4 worm cellular contexts compared by ENCODE assay signal in genomic region chrX:11798057-11798555, ce11.
TF ChIP-seq lines count a peak whose summit lies in the region.

Gene rsd-3, plus strand, starts transcription at chrX:11798505.

TF ChIP-seq in whole organism, L2 larva, 48 proteins besides CTCF, POLR2A, EP300 and RAD21 (continues in another document):
- TF ChIP-seq fos-1 (tag; optimal IDR thresholded peaks at IDR 0.05; lab: Kevin White, UChicago), result peak; percentile 50
- TF ChIP-seq peb-1 (tag; optimal IDR thresholded peaks at IDR 0.05; lab: Kevin White, UChicago), result peak; percentile 84
- no peak for TF ChIP-seq lin-11 (tag; optimal IDR thresholded peaks at IDR 0.05; lab: Kevin White, UChicago)
- peak; percentile 21 for TF ChIP-seq egl-27 (tag; optimal IDR thresholded peaks at IDR 0.05; lab: Kevin White, UChicago)
- TF ChIP-seq mbf-1 (tag; optimal IDR thresholded peaks at IDR 0.05; lab: Kevin White, UChicago), result no peak
- TF ChIP-seq sma-9 (GFP tag; optimal IDR thresholded peaks at IDR 0.05; lab: Kevin White, UChicago), result peak; percentile 63
- no peak for TF ChIP-seq sma-9 (tag; optimal IDR thresholded peaks at IDR 0.05; lab: Kevin White, UChicago)
- peak; percentile 47 for TF ChIP-seq unc-55 (GFP tag; optimal IDR thresholded peaks at IDR 0.05; lab: Kevin White, UChicago)
- TF ChIP-seq blmp-1 (tag; optimal IDR thresholded peaks at IDR 0.05; lab: Kevin White, UChicago; ENCODE audit: insufficient read depth), result no peak
- peak; percentile 22 for TF ChIP-seq sem-4 (tag; optimal IDR thresholded peaks at IDR 0.05; lab: Kevin White, UChicago)
- TF ChIP-seq nhr-21 (tag; optimal IDR thresholded peaks at IDR 0.05; lab: Kevin White, UChicago), result peak; percentile 8
- peak; percentile 4 for TF ChIP-seq Y55F3AM.14 (GFP tag; optimal IDR thresholded peaks at IDR 0.05; lab: Kevin White, UChicago)
- no peak for TF ChIP-seq nhr-12 (tag; optimal IDR thresholded peaks at IDR 0.05; lab: Kevin White, UChicago)
- no peak for TF ChIP-seq ztf-11 (tag; optimal IDR thresholded peaks at IDR 0.05; lab: Kevin White, UChicago)
- TF ChIP-seq snpc-4 (tag; optimal IDR thresholded peaks at IDR 0.05; lab: Kevin White, UChicago), result no peak
- TF ChIP-seq F13H6.1 (tag; optimal IDR thresholded peaks at IDR 0.05; lab: Kevin White, UChicago), result peak; percentile 83
- TF ChIP-seq gmeb-1 (tag; optimal IDR thresholded peaks at IDR 0.05; lab: Kevin White, UChicago), result peak; percentile 3
- TF ChIP-seq nhr-23 (tag; optimal IDR thresholded peaks at IDR 0.05; lab: Kevin White, UChicago), result no peak
- TF ChIP-seq sma-3 (GFP tag; optimal IDR thresholded peaks at IDR 0.05; lab: Kevin White, UChicago), result peak; percentile 47
- peak; percentile 31 for TF ChIP-seq nhr-25 (tag; optimal IDR thresholded peaks at IDR 0.05; lab: Kevin White, UChicago)
- peak; percentile 44 for TF ChIP-seq C34F6.9 (tag; optimal IDR thresholded peaks at IDR 0.05; lab: Kevin White, UChicago)
- TF ChIP-seq ZK546.5 (tag; optimal IDR thresholded peaks at IDR 0.05; lab: Kevin White, UChicago), result no peak
- peak; percentile 34 for TF ChIP-seq mab-5 (tag; optimal IDR thresholded peaks at IDR 0.05; lab: Kevin White, UChicago)

TF ChIP-seq in whole organism, L4 larva, 104 proteins besides CTCF, POLR2A, EP300 and RAD21 (continues in another document):
- TF ChIP-seq ztf-7 (tag; optimal IDR thresholded peaks at IDR 0.05; lab: Kevin White, UChicago) (peak; percentile 43), dpl-1 (GFP tag; optimal IDR thresholded peaks at IDR 0.05; lab: Kevin White, UChicago) (peak; percentile 20), snpc-1.2 (GFP tag; IDR thresholded peaks at IDR 0.05; lab: Robert Waterston, UW) (no peak), daf-16 (GFP tag; optimal IDR thresholded peaks at IDR 0.05; lab: Kevin White, UChicago) (no peak), daf-16 (tag; optimal IDR thresholded peaks at IDR 0.05; lab: Kevin White, UChicago) (peak; percentile 45), unc-62 (GFP tag; optimal IDR thresholded peaks at IDR 0.05 in 1 of 2; lab: Kevin White, UChicago) (peak in 1 of 2 experiments; percentile 87), unc-62 (tag; optimal IDR thresholded peaks at IDR 0.05; lab: Kevin White, UChicago) (no peak), nhr-237 (tag; optimal IDR thresholded peaks at IDR 0.05; lab: Kevin White, UChicago) (no peak), ctbp-1 (GFP tag; IDR thresholded peaks at IDR 0.05; lab: Robert Waterston, UW) (peak; percentile 52; the same call in 1 of the 2 replicates), hif-1 (tag; optimal IDR thresholded peaks at IDR 0.05; lab: Kevin White, UChicago) (peak in 1 of 2 experiments; percentile 29), nhr-6 (tag; optimal IDR thresholded peaks at IDR 0.05; lab: Kevin White, UChicago) (peak; percentile 56), egl-27 (tag; optimal IDR thresholded peaks at IDR 0.05; lab: Kevin White, UChicago) (no peak), dmd-6 (GFP tag; IDR thresholded peaks at IDR 0.05; lab: Robert Waterston, UW) (peak; percentile 50), F44E2.7 (GFP tag; IDR thresholded peaks at IDR 0.05; lab: Robert Waterston, UW) (no peak), gei-8 (GFP tag; optimal IDR thresholded peaks at IDR 0.05; lab: Kevin White, UChicago) (no peak), mep-1 (tag; optimal IDR thresholded peaks at IDR 0.05; lab: Kevin White, UChicago) (peak; percentile 82), Y5F2A.4 (GFP tag; optimal IDR thresholded peaks at IDR 0.05; lab: Kevin White, UChicago) (no peak), aha-1 (tag; lab: Kevin White, UChicago) (peak; percentile 95), spr-3 (GFP tag; optimal IDR thresholded peaks at IDR 0.05; lab: Kevin White, UChicago) (no peak), dve-1 (tag; optimal IDR thresholded peaks at IDR 0.05; lab: Kevin White, UChicago; ENCODE audit: insufficient read depth) (peak; percentile 81), ceh-44 (GFP tag; IDR thresholded peaks at IDR 0.05; lab: Robert Waterston, UW) (no peak), snpc-4 (tag; optimal IDR thresholded peaks at IDR 0.05; lab: Kevin White, UChicago) (no peak), hmg-1.1 (GFP tag; IDR thresholded peaks at IDR 0.05; lab: Robert Waterston, UW) (peak; percentile 67), nhr-48 (tag; optimal IDR thresholded peaks at IDR 0.05; lab: Kevin White, UChicago) (peak; percentile 27), ceh-62 (tag; optimal IDR thresholded peaks at IDR 0.05; lab: Kevin White, UChicago) (no peak)

TF ChIP-seq in whole organism, late embryonic, 69 proteins besides CTCF, POLR2A, EP300 and RAD21:
- TF ChIP-seq tbx-2 (tag; optimal IDR thresholded peaks at IDR 0.05; lab: Kevin White, UChicago), result peak; percentile 83
- TF ChIP-seq F13H6.1 (tag; optimal IDR thresholded peaks at IDR 0.05; lab: Kevin White, UChicago), result peak; percentile 24
- no peak for TF ChIP-seq ztf-16 (tag; optimal IDR thresholded peaks at IDR 0.05; lab: Kevin White, UChicago)
- TF ChIP-seq ceh-2 (tag; optimal IDR thresholded peaks at IDR 0.05; lab: Kevin White, UChicago), result peak; percentile 44
- peak; percentile 77 for TF ChIP-seq ceh-31 (tag; optimal IDR thresholded peaks at IDR 0.05; lab: Kevin White, UChicago)
- TF ChIP-seq unc-55 (GFP tag; optimal IDR thresholded peaks at IDR 0.05; lab: Kevin White, UChicago), result peak; percentile 47
- peak; percentile 81 for TF ChIP-seq sdc-2 (tag; optimal IDR thresholded peaks at IDR 0.05; lab: Kevin White, UChicago)
- no peak for TF ChIP-seq ceh-14 (tag; optimal IDR thresholded peaks at IDR 0.05; lab: Kevin White, UChicago)
- peak; percentile 63 for TF ChIP-seq nfya-1 (tag; optimal IDR thresholded peaks at IDR 0.05; lab: Kevin White, UChicago)
- TF ChIP-seq unc-42 (tag; optimal IDR thresholded peaks at IDR 0.05; lab: Kevin White, UChicago), result peak; percentile 6
- TF ChIP-seq ceh-18 (tag; optimal IDR thresholded peaks at IDR 0.05; lab: Kevin White, UChicago), result peak; percentile 21
- no peak for TF ChIP-seq pag-3 (tag; optimal IDR thresholded peaks at IDR 0.05; lab: Kevin White, UChicago; ENCODE audit: borderline replicate concordance)
- peak; percentile 67 for TF ChIP-seq ceh-48 (tag; optimal IDR thresholded peaks at IDR 0.05; lab: Kevin White, UChicago)
- peak; percentile 62 for TF ChIP-seq ceh-34 (tag; optimal IDR thresholded peaks at IDR 0.05; lab: Kevin White, UChicago)
- peak; percentile 21 for TF ChIP-seq hlh-30 (tag; optimal IDR thresholded peaks at IDR 0.05; lab: Kevin White, UChicago; ENCODE audit: insufficient read depth)
- peak; percentile 28 for TF ChIP-seq pros-1 (tag; optimal IDR thresholded peaks at IDR 0.05; lab: Kevin White, UChicago)
- TF ChIP-seq K09A11.1 (tag; optimal IDR thresholded peaks at IDR 0.05; lab: Kevin White, UChicago; ENCODE audit: insufficient read depth), result no peak
- peak; percentile 26 for TF ChIP-seq elt-2 (tag; optimal IDR thresholded peaks at IDR 0.05; lab: Kevin White, UChicago)
TF ChIP-seq in whole organism, late embryonic: peak in this region for 14.

TF ChIP-seq in whole organism, mixed stage, embryonic, 35 proteins besides CTCF, POLR2A, EP300 and RAD21:
- TF ChIP-seq ceh-39 (tag; optimal IDR thresholded peaks at IDR 0.05; lab: Kevin White, UChicago), result peak; percentile 14
- TF ChIP-seq mep-1 (tag; optimal IDR thresholded peaks at IDR 0.05; lab: Kevin White, UChicago), result peak; percentile 18
- no peak for TF ChIP-seq nhr-76 (tag; optimal IDR thresholded peaks at IDR 0.05; lab: Kevin White, UChicago)
- TF ChIP-seq mls-2 (tag; optimal IDR thresholded peaks at IDR 0.05; lab: Kevin White, UChicago), result peak; percentile 54
- no peak for TF ChIP-seq nhr-12 (tag; optimal IDR thresholded peaks at IDR 0.05; lab: Kevin White, UChicago)
- TF ChIP-seq ces-1 (GFP tag; optimal IDR thresholded peaks at IDR 0.05; lab: Kevin White, UChicago), result no peak
- peak; percentile 51 for TF ChIP-seq bed-3 (GFP tag; optimal IDR thresholded peaks at IDR 0.05; lab: Kevin White, UChicago)
- TF ChIP-seq lsy-2 (tag; optimal IDR thresholded peaks at IDR 0.05; lab: Kevin White, UChicago), result no peak
- no peak for TF ChIP-seq elt-1 (tag; optimal IDR thresholded peaks at IDR 0.05; lab: Kevin White, UChicago; ENCODE audit: borderline replicate concordance, insufficient read depth)
- TF ChIP-seq ceh-83 (GFP tag; optimal IDR thresholded peaks at IDR 0.05; lab: Kevin White, UChicago), result no peak
- TF ChIP-seq unc-39 (tag; optimal IDR thresholded peaks at IDR 0.05; lab: Kevin White, UChicago), result no peak
- no peak for TF ChIP-seq zip-8 (tag; optimal IDR thresholded peaks at IDR 0.05; lab: Kevin White, UChicago)
- peak; percentile 44 for TF ChIP-seq unc-120 (tag; optimal IDR thresholded peaks at IDR 0.05; lab: Kevin White, UChicago; ENCODE audit: poor library complexity, severe bottlenecking)
- TF ChIP-seq pha-4 (tag; optimal IDR thresholded peaks at IDR 0.05; lab: Kevin White, UChicago), result peak; percentile 47
- peak; percentile 17 for TF ChIP-seq sptf-1 (tag; optimal IDR thresholded peaks at IDR 0.05; lab: Kevin White, UChicago)
- no peak for TF ChIP-seq lin-32 (GFP tag; optimal IDR thresholded peaks at IDR 0.05; lab: Kevin White, UChicago)
- no peak for TF ChIP-seq blmp-1 (tag; optimal IDR thresholded peaks at IDR 0.05; lab: Kevin White, UChicago)
- peak; percentile 30 for TF ChIP-seq ham-2 (GFP tag; optimal IDR thresholded peaks at IDR 0.05; lab: Kevin White, UChicago)
- no peak for TF ChIP-seq elt-3 (tag; optimal IDR thresholded peaks at IDR 0.05; lab: Kevin White, UChicago)
- TF ChIP-seq drap-1 (GFP tag; optimal IDR thresholded peaks at IDR 0.05; lab: Kevin White, UChicago), result peak; percentile 25
- no peak for TF ChIP-seq nhr-28 (tag; optimal IDR thresholded peaks at IDR 0.05; lab: Kevin White, UChicago)
- no peak for TF ChIP-seq lin-13 (tag; optimal IDR thresholded peaks at IDR 0.05; lab: Kevin White, UChicago)
- TF ChIP-seq nhr-237 (tag; optimal IDR thresholded peaks at IDR 0.05; lab: Kevin White, UChicago), result peak; percentile 25
- TF ChIP-seq hlh-1 (tag; optimal IDR thresholded peaks at IDR 0.05; lab: Kevin White, UChicago), result peak; percentile 18
- peak; percentile 97 for TF ChIP-seq nhr-2 (tag; optimal IDR thresholded peaks at IDR 0.05; lab: Kevin White, UChicago)
- TF ChIP-seq ztf-11 (tag; optimal IDR thresholded peaks at IDR 0.05; lab: Kevin White, UChicago), result peak; percentile 3
- TF ChIP-seq M03D4.4 (tag; optimal IDR thresholded peaks at IDR 0.05; lab: Kevin White, UChicago), result no peak
